Worm (Caenorhabditis elegans) whole organism, early embryonic: Measurements from ENCODE around the gene F27D9.13.

Experiments used
- B0310.2 ChIP-seq: sonication (generic microtip); optimal IDR thresholded peaks from 2 replicates; lab custom pipeline; 2016; ENCODE audit warnings: mild to moderate bottlenecking, missing genetic modification characterization, missing compliant biosample characterization
- F13C5.2 ChIP-seq: sonication (generic microtip); optimal IDR thresholded peaks from 2 replicates; lab custom pipeline; 2017; ENCODE audit warnings: mild to moderate bottlenecking, missing genetic modification characterization, inconsistent platforms, missing compliant biosample characterization
- aly-1 ChIP-seq: sonication (generic microtip); optimal IDR thresholded peaks from 2 replicates; lab custom pipeline; 2016; ENCODE audit warnings: missing genetic modification characterization, missing compliant biosample characterization
- ama-1 ChIP-seq: fragments of 150-350 bp; optimal IDR thresholded peaks from 2 replicates; lab custom pipeline; 2014
- ceh-13 ChIP-seq: fragments of 200-800 bp; sonication (Bioruptor generic); optimal IDR thresholded peaks from 2 replicates; lab custom pipeline; 2018; ENCODE audit warnings: mild to moderate bottlenecking, missing genetic modification characterization, missing compliant biosample characterization
- ceh-36 ChIP-seq: sonication (generic microtip); optimal IDR thresholded peaks from 2 replicates; lab custom pipeline; 2016; ENCODE audit warnings: missing genetic modification characterization, inconsistent platforms, missing compliant biosample characterization
- ets-7 ChIP-seq: sonication (generic microtip); optimal IDR thresholded peaks from 2 replicates; lab custom pipeline; 2016; ENCODE audit warnings: missing genotype, missing genetic modification characterization, missing compliant biosample characterization
- flt-1 ChIP-seq: fragments of 200-800 bp; sonication (Bioruptor generic); IDR thresholded peaks from 2 replicates; pipeline ENCODE4 v1.3.6; 2022; ENCODE audit warnings: missing genetic modification characterization, missing compliant biosample characterization
- hmbx-1 ChIP-seq: sonication (generic microtip); optimal IDR thresholded peaks from 2 replicates; lab custom pipeline; 2016; ENCODE audit warnings: mild to moderate bottlenecking, missing genetic modification characterization, missing compliant biosample characterization
- hmg-4 ChIP-seq: fragments of 200-800 bp; sonication (Bioruptor generic); optimal IDR thresholded peaks from 2 replicates; lab custom pipeline; 2018; ENCODE audit warnings: mild to moderate bottlenecking, missing genetic modification characterization, missing compliant biosample characterization
- hnd-1 ChIP-seq: sonication (generic microtip); optimal IDR thresholded peaks from 2 replicates; lab custom pipeline; 2016; ENCODE audit warnings: missing genetic modification characterization, missing compliant biosample characterization
- pes-1 ChIP-seq: fragments of 200-800 bp; sonication (Bioruptor generic); IDR thresholded peaks from 2 replicates; pipeline ENCODE4 v1.3.6; 2022; ENCODE audit warnings: missing genetic modification reagents, missing genetic modification characterization, missing compliant biosample characterization
- scrt-1 ChIP-seq: fragments of 200-800 bp; sonication (Bioruptor generic); IDR thresholded peaks from 2 replicates; pipeline ENCODE4 v1.3.6; 2022; ENCODE audit warnings: missing genetic modification characterization, missing compliant biosample characterization
- sea-1 ChIP-seq: fragments of 200-800 bp; sonication (Bioruptor generic); conservative IDR thresholded peaks from 2 replicates; pipeline ENCODE4 v1.3.6; 2022; ENCODE audit warnings: missing genetic modification characterization, missing compliant biosample characterization
- tbx-11 ChIP-seq: fragments of 200-800 bp; sonication (Bioruptor generic); IDR thresholded peaks from 2 replicates; pipeline ENCODE4 v1.3.6; 2022; ENCODE audit warnings: missing genetic modification characterization, missing compliant biosample characterization
- tbx-37 ChIP-seq: fragments of 200-800 bp; sonication (Bioruptor generic); conservative IDR thresholded peaks from 2 replicates; pipeline ENCODE4 v1.3.6; 2022; ENCODE audit warnings: missing genetic modification reagents, missing genetic modification characterization, missing compliant biosample characterization
- tra-4 ChIP-seq: sonication (generic microtip); optimal IDR thresholded peaks from 2 replicates; lab custom pipeline; 2017; ENCODE audit warnings: missing genetic modification characterization, missing compliant biosample characterization

F27D9.13 gene

ce11 chrX:7667394-7668089 is at the start of gene F27D9.13:
F27D9.13 (minus strand) TSS chrX:7667444.
- TF ChIP-seq hmbx-1 (tag; lab: Kevin White, UChicago): no peak
- no peak for TF ChIP-seq ets-7 (tag; lab: Kevin White, UChicago)
- TF ChIP-seq ceh-13 (GFP tag; lab: Kevin White, UChicago): no peak
- TF ChIP-seq tbx-37 (GFP tag; lab: Robert Waterston, UW): no peak
- no peak for TF ChIP-seq hnd-1
- TF ChIP-seq ama-1 (lab: Kevin White, UChicago): no peak
- TF ChIP-seq pes-1 (GFP tag; lab: Robert Waterston, UW): no peak
- no peak for TF ChIP-seq flt-1 (GFP tag; lab: Robert Waterston, UW)
- no peak for TF ChIP-seq B0310.2 (tag; lab: Kevin White, UChicago)
- no peak for TF ChIP-seq tra-4 (tag; lab: Kevin White, UChicago)

ce11 chrX:7715463-7715862 is 48.2 kb upstream of the F27D9.13 start:
- TF ChIP-seq ets-7 (tag; lab: Kevin White, UChicago) (no peak), ceh-36 (no peak), B0310.2 (tag; lab: Kevin White, UChicago) (no peak)

ce11 chrX:7712887-7713286 is 45.6 kb upstream of the F27D9.13 start:
- TF ChIP-seq hmg-4 (GFP tag; lab: Kevin White, UChicago): peak; percentile 72
- TF ChIP-seq B0310.2 (tag; lab: Kevin White, UChicago): no peak

- TF ChIP-seq ets-7 (tag; lab: Kevin White, UChicago): no peak
Observed at ce11 chrX:7710643-7711042, 43.4 kb upstream of the F27D9.13 start, which contains the start of gene K09F5.4. K09F5.4 (minus strand) TSS chrX:7710743.

ce11 chrX:7710187-7710586 is 42.9 kb upstream of the F27D9.13 start:
- TF ChIP-seq scrt-1 (no peak), B0310.2 (tag; lab: Kevin White, UChicago) (peak; percentile 37), aly-1 (tag; lab: Kevin White, UChicago) (no peak), ceh-36 (no peak), flt-1 (GFP tag; lab: Robert Waterston, UW) (no peak), sea-1 (GFP tag; lab: Robert Waterston, UW) (no peak), ceh-13 (GFP tag; lab: Kevin White, UChicago) (no peak)

ce11 chrX:7707031-7707430 is 39.8 kb upstream of the F27D9.13 start, which contains the start of gene kvs-1:
kvs-1 (minus strand) TSS chrX:7707131.
- TF ChIP-seq hnd-1: no peak

ce11 chrX:7703863-7704262 is 36.6 kb upstream of the F27D9.13 start:
- TF ChIP-seq F13C5.2 (tag; lab: Kevin White, UChicago) (no peak), B0310.2 (tag; lab: Kevin White, UChicago) (no peak), sea-1 (GFP tag; lab: Robert Waterston, UW) (no peak), hmbx-1 (tag; lab: Kevin White, UChicago) (no peak), tbx-11 (GFP tag; lab: Robert Waterston, UW) (no peak), tra-4 (tag; lab: Kevin White, UChicago) (no peak), scrt-1 (no peak), flt-1 (GFP tag; lab: Robert Waterston, UW) (no peak), hmg-4 (GFP tag; lab: Kevin White, UChicago) (no peak), tbx-37 (GFP tag; lab: Robert Waterston, UW) (no peak)

ce11 chrX:7689570-7689969 is 22.3 kb upstream of the F27D9.13 start:
- TF ChIP-seq scrt-1: no peak
- TF ChIP-seq tbx-37 (GFP tag; lab: Robert Waterston, UW): no peak
- no peak for TF ChIP-seq hmg-4 (GFP tag; lab: Kevin White, UChicago)
- no peak for TF ChIP-seq ceh-36
- no peak for TF ChIP-seq ama-1 (lab: Kevin White, UChicago)
- no peak for TF ChIP-seq tra-4 (tag; lab: Kevin White, UChicago)
- no peak for TF ChIP-seq ets-7 (tag; lab: Kevin White, UChicago)
- no peak for TF ChIP-seq B0310.2 (tag; lab: Kevin White, UChicago)
- TF ChIP-seq ceh-13 (GFP tag; lab: Kevin White, UChicago): no peak
- no peak for TF ChIP-seq hmbx-1 (tag; lab: Kevin White, UChicago)

- TF ChIP-seq B0310.2 (tag; lab: Kevin White, UChicago) (no peak), tbx-11 (GFP tag; lab: Robert Waterston, UW) (no peak), scrt-1 (no peak), hnd-1 (no peak), tbx-37 (GFP tag; lab: Robert Waterston, UW) (no peak), aly-1 (tag; lab: Kevin White, UChicago) (no peak), tra-4 (tag; lab: Kevin White, UChicago) (no peak), pes-1 (GFP tag; lab: Robert Waterston, UW) (no peak), ets-7 (tag; lab: Kevin White, UChicago) (no peak), ceh-36 (no peak), ceh-13 (GFP tag; lab: Kevin White, UChicago) (no peak), ama-1 (lab: Kevin White, UChicago) (no peak), sea-1 (GFP tag; lab: Robert Waterston, UW) (no peak), flt-1 (GFP tag; lab: Robert Waterston, UW) (no peak), hmg-4 (GFP tag; lab: Kevin White, UChicago) (no peak), hmbx-1 (tag; lab: Kevin White, UChicago) (no peak), F13C5.2 (tag; lab: Kevin White, UChicago) (no peak)
Observed at ce11 chrX:7689119-7689518, 21.9 kb upstream of the F27D9.13 start, which contains the start of gene clik-2. clik-2 (minus strand) TSS chrX:7689219.
